Fruit fly (Drosophila melanogaster) whole organism, embryonic: ENCODE data around the gene Wnt6.

Source experiments
- Atf3 ChIP-seq: fragments of 200-800 bp; sonication (Bioruptor generic); optimal IDR thresholded peaks from 3 replicates; lab custom pipeline; 2016; ENCODE audit warnings: missing biosample characterization, missing genetic modification characterization
- CG10267 ChIP-seq: fragments of 200-800 bp; sonication (Bioruptor generic); optimal IDR thresholded peaks from 2 replicates; lab custom pipeline; 2018; ENCODE audit warnings: missing biosample characterization, mild to moderate bottlenecking, missing genetic modification characterization, moderate library complexity
- CG10979 ChIP-seq: fragments of 200-800 bp; sonication (Bioruptor generic); optimal IDR thresholded peaks from 2 replicates; lab custom pipeline; 2018; ENCODE audit warnings: missing biosample characterization, mild to moderate bottlenecking, missing genetic modification characterization, moderate library complexity
- CG12219 ChIP-seq: fragments of 200-800 bp; sonication (Bioruptor generic); optimal IDR thresholded peaks from 3 replicates; lab custom pipeline; 2018; ENCODE audit warnings: missing biosample characterization, mild to moderate bottlenecking, missing genetic modification characterization
- CG12391 ChIP-seq: fragments of 200-800 bp; sonication (Bioruptor generic); optimal IDR thresholded peaks from 3 replicates; lab custom pipeline; 2018; ENCODE audit warnings: missing biosample characterization, mild to moderate bottlenecking, missing genetic modification characterization, moderate library complexity
- CG12942 ChIP-seq: fragments of 200-800 bp; sonication (Bioruptor generic); optimal IDR thresholded peaks from 3 replicates; lab custom pipeline; 2016; ENCODE audit warnings: missing biosample characterization, missing genetic modification characterization
- CG16779 ChIP-seq: fragments of 200-800 bp; sonication (Bioruptor generic); IDR thresholded peaks from 2 replicates; pipeline ENCODE4 v1.3.6; 2022; ENCODE audit warnings: missing biosample characterization, missing genetic modification characterization
- CG16863 ChIP-seq: fragments of 200-800 bp; sonication (Bioruptor generic); optimal IDR thresholded peaks from 3 replicates; lab custom pipeline; 2016; ENCODE audit warnings: missing biosample characterization, missing genetic modification characterization
- CG17829 ChIP-seq: fragments of 200-800 bp; optimal IDR thresholded peaks from 2 replicates; lab custom pipeline; 2019; ENCODE audit warnings: missing biosample characterization, mild to moderate bottlenecking, missing genetic modification characterization, moderate library complexity
- CG18011 ChIP-seq: fragments of 200-800 bp; sonication (Bioruptor generic); optimal IDR thresholded peaks from 2 replicates; lab custom pipeline; 2017; ENCODE audit warnings: missing biosample characterization, missing genetic modification characterization, mild to moderate bottlenecking, moderate library complexity, missing genotype
- CG2199 ChIP-seq: fragments of 200-800 bp; sonication (Bioruptor generic); IDR thresholded peaks from 3 replicates; pipeline ENCODE4 v1.3.6; 2022; ENCODE audit warnings: missing biosample characterization, missing genetic modification characterization
- CG2678 ChIP-seq: fragments of 200-800 bp; sonication (Bioruptor generic); optimal IDR thresholded peaks from 3 replicates; lab custom pipeline; 2019; ENCODE audit warnings: missing biosample characterization, mild to moderate bottlenecking, missing genetic modification characterization, moderate library complexity
- CG2712 ChIP-seq: fragments of 200-800 bp; optimal IDR thresholded peaks from 3 replicates; lab custom pipeline; 2019; ENCODE audit warnings: missing biosample characterization, mild to moderate bottlenecking, missing genetic modification characterization, moderate library complexity
- CG6272 ChIP-seq: fragments of 200-800 bp; sonication (Bioruptor generic); IDR thresholded peaks from 2 replicates; pipeline ENCODE4 v1.3.6; 2022; ENCODE audit warnings: missing biosample characterization, missing genetic modification characterization
- CG7271 ChIP-seq: fragments of 200-800 bp; sonication (Bioruptor generic); optimal IDR thresholded peaks from 2 replicates; lab custom pipeline; 2018; ENCODE audit warnings: missing biosample characterization, mild to moderate bottlenecking, missing genetic modification characterization, moderate library complexity
- CG7839 ChIP-seq: fragments of 200-800 bp; sonication (Bioruptor generic); optimal IDR thresholded peaks from 3 replicates; lab custom pipeline; 2018; ENCODE audit warnings: missing biosample characterization, mild to moderate bottlenecking, missing genetic modification characterization, moderate library complexity
- E2f2 ChIP-seq: fragments of 200-800 bp; sonication (Bioruptor generic); IDR thresholded peaks from 2 replicates; pipeline ENCODE4 v1.3.6; 2022; ENCODE audit warnings: missing biosample characterization, missing genetic modification characterization
- HHEX ChIP-seq: fragments of 200-800 bp; sonication (Bioruptor generic); optimal IDR thresholded peaks from 3 replicates; lab custom pipeline; 2017; ENCODE audit warnings: missing biosample characterization, mild to moderate bottlenecking, missing genetic modification characterization, missing genetic modification reagents
- HLH4C ChIP-seq: fragments of 200-800 bp; sonication (Bioruptor generic); IDR thresholded peaks from 3 replicates; pipeline ENCODE4 v1.3.6; 2022; ENCODE audit warnings: missing biosample characterization, missing genetic modification characterization; ENCODE audit not compliant: partially characterized antibody
- Jarid2 ChIP-seq: fragments of 200-800 bp; sonication (Bioruptor generic); optimal IDR thresholded peaks from 3 replicates; lab custom pipeline; 2017; ENCODE audit warnings: mild to moderate bottlenecking, missing biosample characterization, missing genetic modification reagents, missing genetic modification characterization
- Kr ChIP-seq: fragments of 200-800 bp; sonication (Bioruptor generic); optimal IDR thresholded peaks from 2 replicates; lab custom pipeline; 2017; ENCODE audit warnings: missing biosample characterization, mild to moderate bottlenecking, missing genetic modification characterization
- NFAT ChIP-seq: fragments of 200-800 bp; sonication (Bioruptor generic); IDR thresholded peaks from 2 replicates; pipeline ENCODE4 v1.3.6; 2022; ENCODE audit warnings: missing biosample characterization, missing genetic modification characterization
- NfI ChIP-seq: fragments of 200-800 bp; sonication (Bioruptor generic); optimal IDR thresholded peaks from 3 replicates; lab custom pipeline; 2018; ENCODE audit warnings: missing biosample characterization, mild to moderate bottlenecking, missing genetic modification characterization, moderate library complexity
- Ptx1 ChIP-seq: fragments of 200-800 bp; sonication (Bioruptor generic); IDR thresholded peaks from 2 replicates; pipeline ENCODE4 v1.3.6; 2022; ENCODE audit warnings: missing biosample characterization, missing genetic modification characterization
- Taf1 ChIP-seq: fragments of 200-800 bp; sonication (Bioruptor generic); IDR thresholded peaks from 2 replicates; pipeline ENCODE4 v1.3.6; 2022; ENCODE audit warnings: missing biosample characterization, missing genetic modification characterization
- Vsx1 ChIP-seq: fragments of 200-800 bp; sonication (Bioruptor generic); optimal IDR thresholded peaks from 2 replicates; lab custom pipeline; 2017; ENCODE audit warnings: missing biosample characterization, mild to moderate bottlenecking, missing genetic modification characterization, missing genetic modification reagents
- ase ChIP-seq: fragments of 200-800 bp; sonication (Bioruptor generic); IDR thresholded peaks from 3 replicates; pipeline ENCODE4 v1.3.6; 2022; ENCODE audit warnings: missing biosample characterization, missing genetic modification characterization
- bab2 ChIP-seq: fragments of 200-800 bp; sonication (Bioruptor generic); optimal IDR thresholded peaks from 2 replicates; lab custom pipeline; 2016; ENCODE audit warnings: missing biosample characterization, missing genetic modification characterization
- bcd ChIP-seq: fragments of 200-800 bp; sonication (Bioruptor generic); optimal IDR thresholded peaks from 2 replicates; lab custom pipeline; 2017; ENCODE audit warnings: missing biosample characterization, mild to moderate bottlenecking, missing genetic modification characterization
- caup ChIP-seq: fragments of 200-800 bp; sonication (Bioruptor generic); optimal IDR thresholded peaks from 3 replicates; lab custom pipeline; 2017; ENCODE audit warnings: missing biosample characterization, mild to moderate bottlenecking, missing genetic modification characterization, moderate library complexity; ENCODE audit not compliant: severe bottlenecking
- cg ChIP-seq: fragments of 200-800 bp; sonication (Bioruptor generic); optimal IDR thresholded peaks from 3 replicates; lab custom pipeline; 2019; ENCODE audit warnings: missing biosample characterization, mild to moderate bottlenecking, missing genetic modification characterization, moderate library complexity
- chm ChIP-seq: fragments of 200-800 bp; sonication (Bioruptor generic); IDR thresholded peaks from 2 replicates; pipeline ENCODE4 v1.3.6; 2022; ENCODE audit warnings: missing biosample characterization, missing genetic modification characterization
- danr ChIP-seq: fragments of 200-800 bp; sonication (Bioruptor generic); IDR thresholded peaks from 2 replicates; pipeline ENCODE4 v1.3.6; 2022; ENCODE audit warnings: missing biosample characterization, missing genetic modification characterization
- disco-r ChIP-seq: fragments of 200-800 bp; sonication (Bioruptor generic); optimal IDR thresholded peaks from 2 replicates; lab custom pipeline; 2016; ENCODE audit warnings: missing biosample characterization, missing genetic modification characterization
- dysf ChIP-seq: fragments of 200-800 bp; sonication (Bioruptor generic); IDR thresholded peaks from 3 replicates; pipeline ENCODE4 v1.3.6; 2022; ENCODE audit warnings: missing biosample characterization, missing genetic modification characterization
- eyg ChIP-seq: fragments of 200-800 bp; sonication (Bioruptor generic); optimal IDR thresholded peaks from 3 replicates; lab custom pipeline; 2016; ENCODE audit warnings: missing biosample characterization, missing genetic modification characterization
- ftz-f1 ChIP-seq: fragments of 200-800 bp; sonication (Bioruptor generic); optimal IDR thresholded peaks from 2 replicates; lab custom pipeline; 2016; ENCODE audit warnings: missing biosample characterization, missing genetic modification characterization
- gce ChIP-seq: fragments of 200-800 bp; sonication (Bioruptor generic); IDR thresholded peaks from 3 replicates; pipeline ENCODE4 v1.3.6; 2022; ENCODE audit warnings: missing biosample characterization, missing genetic modification characterization
- gsb-n ChIP-seq: fragments of 200-800 bp; sonication (Bioruptor generic); optimal IDR thresholded peaks from 3 replicates; lab custom pipeline; 2018; ENCODE audit warnings: missing biosample characterization, mild to moderate bottlenecking, missing genetic modification characterization
- h ChIP-seq: fragments of >200 bp; optimal IDR thresholded peaks from 2 replicates; lab custom pipeline; 2017
- her ChIP-seq: fragments of 200-800 bp; sonication (Bioruptor generic); optimal IDR thresholded peaks from 2 replicates; lab custom pipeline; 2016; ENCODE audit warnings: missing biosample characterization, missing genetic modification characterization
- jigr1 ChIP-seq: fragments of 200-800 bp; sonication (Bioruptor generic); IDR thresholded peaks from 3 replicates; pipeline ENCODE4 v1.3.6; 2022; ENCODE audit warnings: missing biosample characterization, missing genetic modification characterization
- nerfin-2 ChIP-seq: fragments of 200-800 bp; sonication (Bioruptor generic); IDR thresholded peaks from 2 replicates; pipeline ENCODE4 v1.3.6; 2022; ENCODE audit warnings: missing biosample characterization, missing genetic modification characterization; ENCODE audit not compliant: partially characterized antibody
- oc ChIP-seq: fragments of 200-800 bp; sonication (Bioruptor generic); optimal IDR thresholded peaks from 2 replicates; lab custom pipeline; 2018; ENCODE audit warnings: missing biosample characterization, mild to moderate bottlenecking, missing genetic modification characterization, moderate library complexity
- psq ChIP-seq: fragments of 200-800 bp; sonication (Bioruptor generic); optimal IDR thresholded peaks from 2 replicates; lab custom pipeline; 2017; ENCODE audit warnings: missing biosample characterization, missing genetic modification characterization
- row ChIP-seq: fragments of 200-800 bp; sonication (Bioruptor generic); IDR thresholded peaks from 3 replicates; pipeline ENCODE4 v1.3.6; 2022; ENCODE audit warnings: missing biosample characterization, missing genetic modification characterization
- slp2 ChIP-seq: fragments of 200-800 bp; sonication (Bioruptor generic); optimal IDR thresholded peaks from 2 replicates; lab custom pipeline; 2016; ENCODE audit warnings: missing biosample characterization, missing genetic modification characterization
- tap ChIP-seq: fragments of 200-800 bp; optimal IDR thresholded peaks from 3 replicates; lab custom pipeline; 2019; ENCODE audit warnings: missing biosample characterization, mild to moderate bottlenecking, missing genetic modification characterization, moderate library complexity
- trh ChIP-seq: fragments of 200-800 bp; sonication (Bioruptor generic); optimal IDR thresholded peaks from 2 replicates; lab custom pipeline; 2016; ENCODE audit warnings: missing biosample characterization, missing genetic modification characterization
- zen2 ChIP-seq: fragments of 200-800 bp; sonication (Bioruptor generic); IDR thresholded peaks from 3 replicates; pipeline ENCODE4 v1.3.6; 2022; ENCODE audit warnings: missing biosample characterization, missing genetic modification characterization; ENCODE audit not compliant: partially characterized antibody
- zfh1 ChIP-seq: fragments of 200-800 bp; sonication (Bioruptor generic); IDR thresholded peaks from 3 replicates; pipeline ENCODE4 v1.3.6; 2022; ENCODE audit warnings: missing biosample characterization, missing genetic modification characterization

Gene Wnt6

dm6 chr2L:7339392-7340014 lies 6.0 kb downstream of the Wnt6 start (continued):
- TF ChIP-seq tap (tag; lab: Kevin White, UChicago) (no peak), E2f2 (GFP tag; lab: Robert Waterston, UW) (0 out of 2 replicates have a peak, but pooled peaks have one; percentile 7), Ptx1 (no peak), CG7271 (tag; lab: Kevin White, UChicago) (no peak), CG16863 (GFP tag; lab: Kevin White, UChicago) (peak; percentile 24), disco-r (GFP tag; lab: Kevin White, UChicago) (no peak), Taf1 (GFP tag; lab: Robert Waterston, UW) (no peak), bab2 (GFP tag; lab: Kevin White, UChicago) (peak; percentile 42), trh (GFP tag; lab: Kevin White, UChicago) (peak; percentile 4), NfI (GFP tag; lab: Kevin White, UChicago) (no peak), gce (GFP tag; lab: Robert Waterston, UW) (0 out of 3 replicates have a peak, but pooled peaks have one; percentile 26), ftz-f1 (GFP tag; lab: Kevin White, UChicago) (no peak), CG2199 (GFP tag; lab: Robert Waterston, UW) (peak; percentile 63; the same call in 2 of the 3 replicates), CG6272 (GFP tag; lab: Robert Waterston, UW) (no peak), row (GFP tag; lab: Robert Waterston, UW) (no peak), psq (GFP tag; lab: Kevin White, UChicago) (no peak), caup (GFP tag; lab: Kevin White, UChicago) (no peak), ase (GFP tag; lab: Robert Waterston, UW) (no peak), CG10267 (no peak), bcd (GFP tag; lab: Kevin White, UChicago) (peak; percentile 5), CG2712 (tag; lab: Kevin White, UChicago) (peak; percentile 8), jigr1 (GFP tag; lab: Robert Waterston, UW) (no peak), Vsx1 (GFP tag; lab: Kevin White, UChicago) (no peak), eyg (GFP tag; lab: Kevin White, UChicago) (no peak), cg (GFP tag; lab: Kevin White, UChicago) (no peak), zfh1 (GFP tag; lab: Robert Waterston, UW) (peak; percentile 72; the same call in 2 of the 3 replicates), zen2 (GFP tag; lab: Robert Waterston, UW) (no peak), Atf3 (GFP tag; lab: Kevin White, UChicago) (peak; percentile 47), CG10979 (tag; lab: Kevin White, UChicago) (peak; percentile 10), HLH4C (GFP tag; lab: Robert Waterston, UW) (no peak), Jarid2 (peak; percentile 5), CG18011 (GFP tag; lab: Kevin White, UChicago) (no peak), chm (GFP tag; lab: Robert Waterston, UW) (no peak), nerfin-2 (no peak), CG17829 (no peak), Kr (GFP tag; lab: Kevin White, UChicago) (peak; percentile 34), CG2678 (tag; lab: Kevin White, UChicago) (peak; percentile 22), h (lab: Kevin White, UChicago) (no peak), slp2 (GFP tag; lab: Kevin White, UChicago) (no peak), HHEX (no peak), oc (tag; lab: Kevin White, UChicago) (peak; percentile 19), CG12942 (GFP tag; lab: Kevin White, UChicago) (no peak), her (GFP tag; lab: Kevin White, UChicago) (no peak), gsb-n (tag; lab: Kevin White, UChicago) (peak; percentile 10), CG12391 (peak; percentile 15), NFAT (no peak), danr (no peak), dysf (GFP tag; lab: Robert Waterston, UW) (0 out of 3 replicates have a peak, but pooled peaks have one; percentile 23), CG12219 (no peak), CG7839 (no peak), CG16779 (GFP tag; lab: Robert Waterston, UW) (no peak)
